Fruit fly (Drosophila melanogaster) ovary, adult (tissue): ENCODE results near the gene Uch.

Experiments
- CG17801 ChIP-seq: fragments of 200-800 bp; optimal IDR thresholded peaks from 2 replicates; lab custom pipeline; 2019; ENCODE audit warnings: missing biosample characterization, mild to moderate bottlenecking, missing genetic modification characterization, moderate library complexity; ENCODE audit not compliant: partially characterized antibody

The Uch gene

DNA sequence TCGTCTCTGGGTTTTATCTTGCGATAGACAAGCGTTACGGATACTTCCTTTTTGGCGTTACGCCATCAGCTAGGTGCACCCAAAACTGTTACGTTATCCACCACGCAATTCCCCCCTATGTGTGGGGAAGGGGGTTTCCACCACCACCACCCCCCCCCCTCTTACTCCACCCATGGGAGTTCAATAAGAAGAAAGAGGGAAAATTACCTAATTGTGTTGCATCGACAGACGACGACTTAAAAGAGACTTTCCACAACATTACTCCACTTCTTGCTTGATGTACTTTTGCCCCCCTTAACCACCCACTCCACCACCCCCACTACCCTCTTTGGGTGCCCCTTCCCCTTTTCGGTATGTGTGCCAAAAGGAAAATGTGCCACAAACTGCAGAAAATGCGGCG, 40.8 kb downstream of the Uch start:
- no peak for TF ChIP-seq CG17801 (GFP tag; lab: Kevin White, UChicago)

dm6 chr2L:2172460-2173121, 41.4 kb downstream of the Uch start:
- TF ChIP-seq CG17801 (GFP tag; lab: Kevin White, UChicago), result no peak

DNA sequence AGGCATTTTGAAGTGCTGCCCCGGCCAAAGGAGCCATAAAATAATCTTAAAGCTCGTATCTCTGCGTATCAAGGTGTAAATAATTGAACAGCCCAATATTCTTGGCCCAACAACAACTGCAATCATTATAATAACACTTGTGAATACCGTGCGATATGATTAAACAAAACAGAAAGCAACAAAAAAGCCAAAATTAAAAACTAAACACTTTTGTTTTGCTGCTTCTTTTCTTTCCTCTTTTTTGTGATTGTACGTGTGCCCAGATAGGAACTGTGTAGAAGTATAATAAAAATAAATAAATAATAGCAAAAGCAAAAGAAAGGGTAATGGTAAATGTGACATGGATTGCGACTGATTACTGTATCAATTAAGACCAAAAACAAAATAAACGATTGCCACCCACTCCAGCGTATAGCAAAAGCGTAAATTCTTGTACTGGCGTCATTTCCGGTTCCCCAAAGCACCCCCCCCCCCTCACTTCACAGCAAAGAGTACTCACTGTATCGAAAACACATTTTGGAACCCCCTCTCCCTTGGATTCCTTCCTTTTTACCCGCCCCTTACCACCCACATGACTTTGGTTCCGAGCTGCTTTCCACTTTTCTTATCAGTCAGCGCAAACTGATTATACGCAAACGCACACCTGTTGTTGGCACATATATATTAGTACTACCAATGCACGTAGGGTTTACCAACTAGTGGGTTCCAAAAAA, 42.5 kb downstream of the Uch start:
- peak; percentile 56 for TF ChIP-seq CG17801 (GFP tag; lab: Kevin White, UChicago)

DNA sequence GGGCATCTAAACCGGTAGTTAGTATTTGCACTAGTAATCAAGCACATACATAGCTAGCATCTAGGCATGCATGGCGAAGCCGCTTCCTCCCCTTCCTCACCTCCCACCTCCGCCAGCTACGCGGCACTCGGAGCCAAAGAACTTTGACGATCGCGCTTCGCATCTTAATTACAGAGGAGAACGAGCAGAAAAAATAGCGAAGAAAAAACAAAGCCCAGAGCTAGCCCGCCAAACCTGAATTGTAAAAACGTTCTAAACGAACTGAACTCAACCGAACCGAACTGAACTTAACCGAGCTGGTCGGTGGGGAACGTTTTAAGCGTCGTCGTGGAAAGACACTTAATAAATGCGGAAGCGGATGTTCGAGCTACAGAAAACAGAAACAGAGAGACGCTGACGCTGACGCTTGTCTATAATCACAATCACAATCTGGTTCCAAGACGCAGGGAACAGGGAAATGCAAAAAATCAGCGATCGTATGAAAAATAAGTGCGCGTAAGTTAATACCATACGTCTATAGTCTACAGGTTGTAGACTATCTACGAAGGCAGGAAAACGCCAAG, 45.0 kb downstream of the Uch start:
- TF ChIP-seq CG17801 (GFP tag; lab: Kevin White, UChicago), result no peak

- no peak for TF ChIP-seq CG17801 (GFP tag; lab: Kevin White, UChicago)
These were observed 45.7 kb downstream of the Uch start for dm6 chr2L:2168184-2168893.

DNA sequence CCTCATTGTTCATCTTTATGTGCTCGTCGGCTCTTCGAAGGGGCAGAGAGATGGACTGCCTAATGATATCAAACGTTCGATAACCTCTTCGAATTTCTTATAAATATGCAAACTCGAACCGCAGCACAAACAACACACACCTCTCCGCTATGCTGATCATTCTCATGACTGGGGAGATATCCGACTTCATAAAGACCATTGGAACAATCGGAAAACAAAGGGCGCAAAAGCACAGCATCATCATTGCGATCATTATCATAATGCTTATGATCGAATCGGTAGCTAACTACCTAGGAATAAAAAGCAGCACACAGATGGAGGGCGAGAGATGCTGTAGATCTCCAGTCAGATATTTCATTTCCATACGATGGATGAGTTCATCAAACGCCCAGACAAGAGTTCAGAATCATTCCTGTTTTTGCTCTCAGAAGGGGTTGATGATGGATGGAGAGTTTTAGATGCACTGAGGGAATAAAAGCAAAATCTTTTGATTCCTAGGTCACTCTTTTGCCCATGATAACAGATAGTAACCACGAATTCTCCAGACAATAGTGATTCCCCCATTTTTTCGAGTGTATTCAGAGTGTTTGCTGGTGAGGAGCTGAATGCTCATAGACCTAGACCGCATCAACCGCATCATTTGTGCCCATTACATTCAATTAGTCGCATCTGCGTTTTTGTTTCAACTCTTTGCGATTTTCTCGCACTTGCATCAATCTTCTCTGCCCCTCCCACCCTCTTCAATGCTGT, 46.9 kb downstream of the Uch start:
- no peak for TF ChIP-seq CG17801 (GFP tag; lab: Kevin White, UChicago)

- TF ChIP-seq CG17801 (GFP tag; lab: Kevin White, UChicago), result peak; percentile 92
These were observed 48.1 kb downstream of the Uch start for dm6 chr2L:2165864-2166263.

DNA sequence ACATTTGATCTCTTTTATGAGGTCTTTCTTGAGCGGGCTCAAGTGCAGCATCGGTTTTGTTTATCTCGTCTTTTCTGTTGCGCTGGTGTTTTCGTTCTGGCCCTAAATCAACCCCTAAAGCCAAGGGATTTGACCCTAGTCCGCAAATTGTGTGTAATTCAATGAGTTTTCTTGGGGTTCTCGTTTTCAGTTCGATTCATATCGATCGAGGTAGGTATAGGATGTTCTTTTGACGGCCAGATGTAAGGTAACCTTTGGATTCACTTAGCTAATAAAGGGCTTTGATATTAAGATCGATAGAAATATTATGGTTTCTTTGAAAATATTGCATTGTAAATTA, 48.8 kb downstream of the Uch start:
- TF ChIP-seq CG17801 (GFP tag; lab: Kevin White, UChicago), result no peak

dm6 chr2L:2164520-2165237, 49.3 kb downstream of the Uch start:
- no peak for TF ChIP-seq CG17801 (GFP tag; lab: Kevin White, UChicago)

DNA sequence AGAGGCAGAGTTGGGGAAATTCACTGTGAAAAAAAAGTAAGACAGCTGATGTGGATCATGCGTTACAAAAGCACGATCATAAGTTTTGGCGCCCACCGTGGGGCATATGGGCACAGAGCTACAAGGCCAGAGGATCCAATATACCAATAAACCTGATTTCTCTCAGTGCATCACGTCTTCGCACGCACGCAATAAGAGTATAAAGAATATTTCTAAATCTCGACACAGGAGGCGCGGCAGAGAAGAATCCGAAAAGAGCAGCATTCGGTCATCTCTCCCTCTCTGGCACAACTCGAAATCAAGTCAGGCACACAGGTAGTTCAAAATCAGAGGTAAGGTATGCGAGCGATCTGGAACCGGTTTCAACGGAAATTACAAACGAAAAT, 50.5 kb downstream of the Uch start:
- no peak for TF ChIP-seq CG17801 (GFP tag; lab: Kevin White, UChicago)
